Fruit fly (Drosophila melanogaster) whole organism, adult: ENCODE measurements around the gene CG4570.
A peak's percentile ranks its signal among the peaks of the same experiment; 100 is the strongest.

Source experiments
- CG11617 ChIP-seq: fragments of 200-800 bp; sonication (Bioruptor generic); optimal IDR thresholded peaks from 2 replicates; lab custom pipeline; 2017; ENCODE audit warnings: mild to moderate bottlenecking, missing biosample characterization, missing genetic modification reagents, missing genetic modification characterization
- CG12768 ChIP-seq: fragments of 200-800 bp; sonication (Bioruptor generic); optimal IDR thresholded peaks from 2 replicates; lab custom pipeline; 2017; ENCODE audit warnings: missing biosample characterization, missing genetic modification characterization, mild to moderate bottlenecking, moderate library complexity, missing genetic modification reagents
- CG14711 ChIP-seq: fragments of 200-800 bp; sonication (Bioruptor generic); optimal IDR thresholded peaks from 2 replicates; lab custom pipeline; 2018; ENCODE audit warnings: missing biosample characterization, mild to moderate bottlenecking, missing genetic modification characterization, moderate library complexity
- CG1620 ChIP-seq: fragments of 200-800 bp; sonication (Bioruptor generic); optimal IDR thresholded peaks from 2 replicates; lab custom pipeline; 2016; ENCODE audit warnings: missing biosample characterization, missing genetic modification characterization
- CG33017 ChIP-seq: fragments of 200-800 bp; sonication (Bioruptor generic); optimal IDR thresholded peaks from 2 replicates; lab custom pipeline; 2018; ENCODE audit warnings: missing biosample characterization, mild to moderate bottlenecking, missing genetic modification characterization, moderate library complexity
- CG5204 ChIP-seq: fragments of 200-800 bp; sonication (Bioruptor generic); optimal IDR thresholded peaks from 2 replicates; lab custom pipeline; 2016; ENCODE audit warnings: missing biosample characterization, missing genetic modification characterization
- CG7045 ChIP-seq: fragments of 200-800 bp; sonication (Bioruptor generic); optimal IDR thresholded peaks from 2 replicates; lab custom pipeline; 2017; ENCODE audit warnings: missing biosample characterization, mild to moderate bottlenecking, missing genetic modification characterization
- CG7101 ChIP-seq: fragments of 200-800 bp; sonication (Bioruptor generic); optimal IDR thresholded peaks from 2 replicates; lab custom pipeline; 2018; ENCODE audit warnings: missing biosample characterization, mild to moderate bottlenecking, missing genetic modification characterization, moderate library complexity
- Clk ChIP-seq: fragments of 200-800 bp; sonication (Bioruptor generic); optimal IDR thresholded peaks from 2 replicates; lab custom pipeline; 2017; ENCODE audit warnings: missing biosample characterization, missing genetic modification characterization
- Crg-1 ChIP-seq: fragments of 200-800 bp; sonication (Bioruptor generic); optimal IDR thresholded peaks from 2 replicates; lab custom pipeline; 2016; ENCODE audit warnings: missing biosample characterization, missing genetic modification characterization
- Hr96 ChIP-seq: fragments of 200-800 bp; sonication (Bioruptor generic); optimal IDR thresholded peaks from 2 replicates; lab custom pipeline; 2016; ENCODE audit warnings: missing biosample characterization, missing genetic modification characterization
- Mnt ChIP-seq: fragments of 200-800 bp; sonication (Bioruptor generic); optimal IDR thresholded peaks from 2 replicates; lab custom pipeline; 2016; ENCODE audit warnings: missing biosample characterization, mild to moderate bottlenecking, missing genetic modification characterization
- bab1 ChIP-seq: fragments of 200-800 bp; sonication (Bioruptor generic); optimal IDR thresholded peaks from 3 replicates; lab custom pipeline; 2019; ENCODE audit warnings: missing biosample characterization, mild to moderate bottlenecking, missing genetic modification characterization, moderate library complexity
- cic ChIP-seq: fragments of 200-800 bp; sonication (Bioruptor generic); optimal IDR thresholded peaks from 2 replicates; lab custom pipeline; 2017; ENCODE audit warnings: missing biosample characterization, mild to moderate bottlenecking, missing genetic modification characterization, moderate library complexity
- cnc ChIP-seq, 2 experiments: fragments of >200 bp; optimal IDR thresholded peaks; 2 replicates each; lab custom pipeline; 2017
- kay ChIP-seq: fragments of 200-800 bp; sonication (Bioruptor generic); peaks from one replicate; lab custom pipeline; 2016; ENCODE audit warnings: missing biosample characterization, missing genetic modification characterization, borderline replicate concordance
- ovo ChIP-seq: fragments of 200-800 bp; sonication (Bioruptor generic); optimal IDR thresholded peaks from 2 replicates; lab custom pipeline; 2016; ENCODE audit warnings: missing biosample characterization, missing genetic modification characterization
- pad ChIP-seq: fragments of 200-800 bp; sonication (Bioruptor generic); optimal IDR thresholded peaks from 3 replicates; lab custom pipeline; 2017; ENCODE audit warnings: missing biosample characterization, missing genetic modification characterization, mild to moderate bottlenecking, moderate library complexity, missing genetic modification reagents
- tj ChIP-seq: fragments of 200-800 bp; sonication (Bioruptor generic); optimal IDR thresholded peaks from 3 replicates; lab custom pipeline; 2017; ENCODE audit warnings: missing biosample characterization, mild to moderate bottlenecking, missing genetic modification characterization, moderate library complexity
- toe ChIP-seq: fragments of 200-800 bp; sonication (Bioruptor generic); optimal IDR thresholded peaks from 2 replicates; lab custom pipeline; 2016; ENCODE audit warnings: missing biosample characterization, missing genetic modification characterization

The CG4570 gene

dm6 chr3R:10879219-10879618, 22.6 kb downstream of the CG4570 start, which contains the start of gene CG14695:
Gene CG14695, minus strand, starts transcription at chr3R:10879319.
- TF ChIP-seq kay, result no peak

- peak; percentile 71 for TF ChIP-seq bab1 (GFP tag; lab: Kevin White, UChicago)
- peak; percentile 8 for TF ChIP-seq CG14711 (tag; lab: Kevin White, UChicago)
- TF ChIP-seq Hr96 (GFP tag; lab: Kevin White, UChicago), result peak; percentile 43
- TF ChIP-seq ovo (GFP tag; lab: Kevin White, UChicago), result peak; percentile 9
- peak; percentile 70 for TF ChIP-seq CG1620 (GFP tag; lab: Kevin White, UChicago)
- TF ChIP-seq Crg-1, result peak; percentile 53
- peak; percentile 18 for TF ChIP-seq cic
- TF ChIP-seq pad (GFP tag; lab: Kevin White, UChicago), result no peak
- TF ChIP-seq CG5204 (GFP tag; lab: Kevin White, UChicago), result no peak
- peak; percentile 56 for TF ChIP-seq Mnt (GFP tag; lab: Kevin White, UChicago)
- TF ChIP-seq kay, result no peak
- peak; percentile 64 for TF ChIP-seq toe (GFP tag; lab: Kevin White, UChicago)
- peak; percentile 39 for TF ChIP-seq CG12768 (GFP tag; lab: Kevin White, UChicago)
Observed at dm6 chr3R:10881824-10882559, 25.4 kb downstream of the CG4570 start, which contains the start of gene Tpc1. Gene Tpc1, minus strand, starts transcription at chr3R:10882188.

- TF ChIP-seq CG5204 (GFP tag; lab: Kevin White, UChicago), result no peak
- peak; percentile 25 for TF ChIP-seq CG33017 (tag; lab: Kevin White, UChicago)
- no peak for TF ChIP-seq ovo (GFP tag; lab: Kevin White, UChicago)
- TF ChIP-seq Clk, result no peak
- peak; percentile 7 for TF ChIP-seq CG12768 (GFP tag; lab: Kevin White, UChicago)
- TF ChIP-seq Hr96 (GFP tag; lab: Kevin White, UChicago), result no peak
Observed at dm6 chr3R:10884031-10884677, 27.5 kb downstream of the CG4570 start.

- TF ChIP-seq pad (GFP tag; lab: Kevin White, UChicago), result no peak
- TF ChIP-seq ovo (GFP tag; lab: Kevin White, UChicago), result no peak
- no peak for TF ChIP-seq CG5204 (GFP tag; lab: Kevin White, UChicago)
Observed at dm6 chr3R:10884678-10885421, 28.2 kb downstream of the CG4570 start, which contains the start of gene CG14696. Gene CG14696, minus strand, starts transcription at chr3R:10885001.

dm6 chr3R:10885422-10886081, 28.9 kb downstream of the CG4570 start, which contains the start of gene Leash:
Gene Leash, plus strand, starts transcription at chr3R:10885540.
- peak; percentile 4 for TF ChIP-seq cic
- TF ChIP-seq pad (GFP tag; lab: Kevin White, UChicago), result no peak
- peak; percentile 9 for TF ChIP-seq Mnt (GFP tag; lab: Kevin White, UChicago)
- TF ChIP-seq bab1 (GFP tag; lab: Kevin White, UChicago), result peak; percentile 30

dm6 chr3R:10886462-10887315, 30.1 kb downstream of the CG4570 start:
- TF ChIP-seq cic, result peak; percentile 87
- no peak for TF ChIP-seq cnc (optimal IDR thresholded peaks at IDR 0.05; lab: Kevin White, UChicago)
- peak; percentile 95 for TF ChIP-seq CG7101
- TF ChIP-seq Crg-1, result peak; percentile 94
- peak; percentile 83 for TF ChIP-seq Mnt (GFP tag; lab: Kevin White, UChicago)
- peak; percentile 94 for TF ChIP-seq CG12768 (GFP tag; lab: Kevin White, UChicago)
- TF ChIP-seq Hr96 (GFP tag; lab: Kevin White, UChicago), result peak; percentile 92
- peak; percentile 94 for TF ChIP-seq CG7045 (GFP tag; lab: Kevin White, UChicago)
- peak; percentile 97 for TF ChIP-seq pad (GFP tag; lab: Kevin White, UChicago)
- peak; percentile 88 for TF ChIP-seq Clk
- TF ChIP-seq CG14711 (tag; lab: Kevin White, UChicago), result peak; percentile 87
- TF ChIP-seq CG1620 (GFP tag; lab: Kevin White, UChicago), result peak; percentile 89
- TF ChIP-seq bab1 (GFP tag; lab: Kevin White, UChicago), result peak; percentile 95
- peak; percentile 79 for TF ChIP-seq ovo (GFP tag; lab: Kevin White, UChicago)
- peak; percentile 97 for TF ChIP-seq CG11617
- peak; percentile 92 for TF ChIP-seq toe (GFP tag; lab: Kevin White, UChicago)
- no peak for TF ChIP-seq kay
- TF ChIP-seq CG5204 (GFP tag; lab: Kevin White, UChicago), result peak; percentile 97
- TF ChIP-seq tj (GFP tag; lab: Kevin White, UChicago), result peak; percentile 78
- peak; percentile 94 for TF ChIP-seq CG33017 (tag; lab: Kevin White, UChicago)
